Fruit fly (Drosophila melanogaster): ENCODE measurements around the gene eater.

DNA sequence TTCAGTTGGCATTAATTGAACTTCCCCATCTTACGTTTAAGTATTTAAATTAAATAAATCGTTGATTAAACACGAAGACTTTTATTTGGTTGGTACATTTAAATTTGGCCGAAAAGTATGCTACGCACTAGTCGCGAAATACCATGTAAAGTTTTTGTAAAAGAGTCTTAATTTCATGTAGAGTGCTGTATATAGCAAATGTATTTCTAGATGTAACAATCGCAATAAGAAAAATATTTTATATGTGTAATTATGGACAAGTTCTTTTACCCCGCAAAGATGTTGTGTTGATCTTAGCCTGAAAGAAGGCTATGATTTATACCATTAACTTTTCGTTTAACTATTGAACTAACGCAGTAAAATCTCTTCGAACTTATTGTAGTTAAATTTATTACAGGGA lies 16.7 kb downstream of the eater start:
- TF ChIP-seq Lpt (GFP tag; optimal IDR thresholded peaks at IDR 0.05) (no peak), trem (tag; optimal IDR thresholded peaks at IDR 0.05) (no peak), amos (GFP tag; IDR thresholded peaks at IDR 0.05; ENCODE audit: partially characterized antibody) (no peak), bbx (GFP tag; IDR thresholded peaks at IDR 0.05; ENCODE audit: partially characterized antibody) (no peak), CG30431 (GFP tag; optimal IDR thresholded peaks at IDR 0.05) (no peak), gro (GFP tag; optimal IDR thresholded peaks at IDR 0.05) (no peak), tin (GFP tag; optimal IDR thresholded peaks at IDR 0.05) (no peak), CG17829 (tag; optimal IDR thresholded peaks at IDR 0.05) (no peak)
